Fruit fly (Drosophila melanogaster): ENCODE results near the gene Cbp80.

Gene Cbp80

DNA sequence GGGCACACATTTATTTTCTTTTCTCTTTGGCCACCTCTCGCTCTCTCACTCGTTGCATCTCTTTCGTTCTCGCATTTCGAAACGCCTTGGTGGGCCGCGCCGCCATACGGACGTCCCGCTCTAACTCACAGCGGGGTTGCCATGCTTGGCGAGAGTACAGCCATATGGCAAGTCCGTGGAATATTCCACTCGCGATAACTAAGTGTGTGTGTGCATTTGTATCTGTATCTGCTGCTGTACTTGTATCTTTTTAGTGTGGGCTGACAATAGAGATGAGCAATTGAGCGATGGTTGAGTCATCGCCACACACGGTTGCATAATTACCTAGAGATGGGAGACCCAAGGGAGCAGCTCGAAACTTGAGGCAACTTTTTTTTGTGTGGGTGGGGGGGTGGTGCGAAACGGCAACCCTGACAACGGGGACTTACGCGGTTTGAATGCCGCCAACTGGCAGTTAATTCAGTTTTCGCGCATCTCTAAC, 34.7 kb downstream of the Cbp80 start (continued):
- TF ChIP-seq Nf-YB (GFP tag; optimal IDR thresholded peaks at IDR 0.05) (peak; percentile 79), CTCF (GFP tag; optimal IDR thresholded peaks at IDR 0.05) (peak; percentile 9), CG10979 (tag; optimal IDR thresholded peaks at IDR 0.05) (peak; percentile 57), Hmx (GFP tag; optimal IDR thresholded peaks at IDR 0.05) (no peak), Camta (GFP tag; optimal IDR thresholded peaks at IDR 0.05) (peak; percentile 69), Hr51 (GFP tag; optimal IDR thresholded peaks at IDR 0.05) (peak; percentile 81 to 83), CG14441 (GFP tag; IDR thresholded peaks at IDR 0.05) (peak; percentile 92), disco-r (GFP tag; optimal IDR thresholded peaks at IDR 0.05) (no peak), HLHmδ (GFP tag; optimal IDR thresholded peaks at IDR 0.05) (no peak), Hr78 (GFP tag; optimal IDR thresholded peaks at IDR 0.05) (no peak), CG11093 (GFP tag; IDR thresholded peaks at IDR 0.05) (peak; percentile 75; the same call in 2 of the 3 replicates), CG16813 (GFP tag; IDR thresholded peaks at IDR 0.05; ENCODE audit: partially characterized antibody) (peak; percentile 89), lmd (GFP tag; IDR thresholded peaks at IDR 0.05) (peak; percentile 92), Bteb2 (GFP tag; optimal IDR thresholded peaks at IDR 0.05) (peak; percentile 67), pnt (GFP tag; optimal IDR thresholded peaks at IDR 0.05) (peak; percentile 73), en (GFP tag; optimal IDR thresholded peaks at IDR 0.05) (peak; percentile 46), CG7987 (GFP tag; optimal IDR thresholded peaks at IDR 0.05) (peak; percentile 82), CG16863 (GFP tag; optimal IDR thresholded peaks at IDR 0.05) (peak; percentile 78), fd3F (GFP tag; optimal IDR thresholded peaks at IDR 0.05) (peak; percentile 82), CG3407 (GFP tag; optimal IDR thresholded peaks at IDR 0.05) (no peak), dan (GFP tag; IDR thresholded peaks at IDR 0.05) (peak; percentile 53; the same call in 1 of the 2 replicates), Meics (GFP tag; optimal IDR thresholded peaks at IDR 0.05) (peak; percentile 84), sr (GFP tag; IDR thresholded peaks at IDR 0.05) (peak; percentile 85), kah (GFP tag; optimal IDR thresholded peaks at IDR 0.05) (no peak), CG8765 (GFP tag; IDR thresholded peaks at IDR 0.05) (peak; percentile 78), lola (GFP tag; optimal IDR thresholded peaks at IDR 0.05) (peak in 1 of 3 experiments; percentile 33), CG8388 (GFP tag; optimal IDR thresholded peaks at IDR 0.05) (peak; percentile 46), CG6654 (GFP tag; optimal IDR thresholded peaks at IDR 0.05) (peak; percentile 39), CG13424 (tag; optimal IDR thresholded peaks at IDR 0.05) (peak; percentile 84), tap (tag; optimal IDR thresholded peaks at IDR 0.05) (peak; percentile 67), CG10366 (GFP tag; IDR thresholded peaks at IDR 0.05) (peak; percentile 87), gfzf (GFP tag; optimal IDR thresholded peaks at IDR 0.05) (peak; percentile 59), pita (GFP tag; optimal IDR thresholded peaks at IDR 0.05) (no peak), CG17385 (GFP tag; optimal IDR thresholded peaks at IDR 0.05) (peak; percentile 76), corto (GFP tag; optimal IDR thresholded peaks at IDR 0.05) (no peak), CG13123 (GFP tag; optimal IDR thresholded peaks at IDR 0.05) (peak; percentile 66), CG1792 (GFP tag; optimal IDR thresholded peaks at IDR 0.05) (peak; percentile 69), CG2202 (tag; optimal IDR thresholded peaks at IDR 0.05) (no peak), tin (GFP tag; optimal IDR thresholded peaks at IDR 0.05) (peak; percentile 84), CG14860 (GFP tag; IDR thresholded peaks at IDR 0.05; ENCODE audit: partially characterized antibody) (peak; percentile 65), gcm2 (GFP tag; optimal IDR thresholded peaks at IDR 0.05) (peak; percentile 54), fu2 (GFP tag; optimal IDR thresholded peaks at IDR 0.05) (peak; percentile 88), gt (GFP tag; IDR thresholded peaks at IDR 0.05) (peak; percentile 67), trem (tag; optimal IDR thresholded peaks at IDR 0.05) (peak; percentile 68), CG33557 (GFP tag; optimal IDR thresholded peaks at IDR 0.05) (no peak), CG3847 (GFP tag; IDR thresholded peaks at IDR 0.05) (peak; percentile 93), CG11456 (GFP tag; IDR thresholded peaks at IDR 0.05) (peak; percentile 93), CG6272 (GFP tag; IDR thresholded peaks at IDR 0.05) (peak; percentile 82), CG10565 (GFP tag; optimal IDR thresholded peaks at IDR 0.05) (no peak), Xrp1 (GFP tag; IDR thresholded peaks at IDR 0.05) (peak; percentile 87)
